Worm (Caenorhabditis elegans) whole organism, L2 larva: ENCODE data around the gene srx-24.

Experiments
- C34F6.9 ChIP-seq: fragments of 150-350 bp; optimal IDR thresholded peaks from 2 replicates; lab custom pipeline; 2014; ENCODE audit warnings: missing biosample characterization, missing genetic modification characterization
- F13H6.1 ChIP-seq: sonication (generic microtip); optimal IDR thresholded peaks from 2 replicates; lab custom pipeline; 2016; ENCODE audit warnings: missing genetic modification characterization, missing compliant biosample characterization
- ZK546.5 ChIP-seq: sonication (generic microtip); optimal IDR thresholded peaks from 2 replicates; lab custom pipeline; 2017; ENCODE audit warnings: missing biosample characterization, missing genetic modification characterization
- aly-2 ChIP-seq: fragments of 150-350 bp; optimal IDR thresholded peaks from 2 replicates; lab custom pipeline; 2014; ENCODE audit warnings: missing biosample characterization, missing genetic modification characterization
- blmp-1 ChIP-seq: sonication (generic microtip); optimal IDR thresholded peaks from 2 replicates; lab custom pipeline; 2017; ENCODE audit warnings: missing genetic modification characterization, mild to moderate bottlenecking, missing compliant biosample characterization, antibody characterized with exemption, moderate library complexity; ENCODE audit not compliant: insufficient read depth
- crh-2 ChIP-seq: sonication (generic microtip); optimal IDR thresholded peaks from 2 replicates; lab custom pipeline; 2017; ENCODE audit warnings: missing biosample characterization, missing genetic modification characterization
- dmd-4 ChIP-seq: sonication (generic microtip); optimal IDR thresholded peaks from 2 replicates; lab custom pipeline; 2017; ENCODE audit warnings: missing biosample characterization, missing genetic modification characterization
- egl-27 ChIP-seq: sonication (generic microtip); optimal IDR thresholded peaks from 3 replicates; lab custom pipeline; 2017; ENCODE audit warnings: missing biosample characterization, missing genetic modification reagents, missing genetic modification characterization
- elt-1 ChIP-seq: fragments of 150-350 bp; optimal IDR thresholded peaks from 2 replicates; lab custom pipeline; 2014; ENCODE audit warnings: missing biosample characterization, missing genetic modification characterization
- fos-1 ChIP-seq: fragments of 150-350 bp; optimal IDR thresholded peaks from 2 replicates; lab custom pipeline; 2014; ENCODE audit warnings: missing biosample characterization, missing genetic modification characterization
- gmeb-1 ChIP-seq: fragments of 150-350 bp; optimal IDR thresholded peaks from 2 replicates; lab custom pipeline; 2014; ENCODE audit warnings: missing biosample characterization, missing genetic modification characterization
- lin-11 ChIP-seq: fragments of 150-350 bp; sonication (generic microtip); optimal IDR thresholded peaks from 2 replicates; lab custom pipeline; 2014; ENCODE audit warnings: missing biosample characterization, missing genetic modification characterization, inconsistent platforms, mixed read lengths
- lin-13 ChIP-seq: fragments of 150-350 bp; optimal IDR thresholded peaks from 2 replicates; lab custom pipeline; 2014; ENCODE audit warnings: missing biosample characterization, missing genetic modification reagents, missing genetic modification characterization
- lsy-2 ChIP-seq, 2 experiments: fragments of 150-350 bp in 1 of 2; sonication (generic microtip) in 1 of 2; optimal IDR thresholded peaks; 2 replicates each; lab custom pipeline; 2014 to 2017; ENCODE audit warnings: missing biosample characterization in 2 of 2, missing genetic modification characterization in 2 of 2
- mab-5 ChIP-seq: fragments of 150-350 bp; optimal IDR thresholded peaks from 2 replicates; lab custom pipeline; 2014; ENCODE audit warnings: missing biosample characterization, missing genetic modification characterization
- mdl-1 ChIP-seq, 2 experiments: fragments of 150-350 bp in 1 of 2; sonication (generic microtip) in 1 of 2; optimal IDR thresholded peaks; 2 replicates each; lab custom pipeline; 2017; ENCODE audit warnings: missing biosample characterization in 2 of 2, missing genetic modification characterization in 2 of 2
- nhr-10 ChIP-seq: sonication (generic microtip); optimal IDR thresholded peaks from 2 replicates; lab custom pipeline; 2017; ENCODE audit warnings: missing biosample characterization, missing genetic modification characterization
- nhr-12 ChIP-seq: fragments of 150-350 bp; optimal IDR thresholded peaks from 2 replicates; lab custom pipeline; 2014; ENCODE audit warnings: missing biosample characterization, missing genetic modification characterization
- nhr-129 ChIP-seq: fragments of 150-350 bp; optimal IDR thresholded peaks from 2 replicates; lab custom pipeline; 2014; ENCODE audit warnings: missing biosample characterization, missing genetic modification characterization
- nhr-23 ChIP-seq: fragments of 150-350 bp; optimal IDR thresholded peaks from 2 replicates; lab custom pipeline; 2014; ENCODE audit warnings: missing biosample characterization, missing genetic modification reagents, missing genetic modification characterization
- nhr-237 ChIP-seq: fragments of 150-350 bp; optimal IDR thresholded peaks from 2 replicates; lab custom pipeline; 2014; ENCODE audit warnings: missing biosample characterization, missing genetic modification characterization
- nhr-6 ChIP-seq: fragments of 150-350 bp; optimal IDR thresholded peaks from 2 replicates; lab custom pipeline; 2014; ENCODE audit warnings: missing biosample characterization, missing genetic modification characterization
- nhr-77 ChIP-seq: fragments of 150-350 bp; optimal IDR thresholded peaks from 2 replicates; lab custom pipeline; 2014; ENCODE audit warnings: missing biosample characterization, missing genetic modification characterization
- peb-1 ChIP-seq: fragments of 150-350 bp; optimal IDR thresholded peaks from 2 replicates; lab custom pipeline; 2014; ENCODE audit warnings: missing biosample characterization, missing genetic modification characterization
- sem-4 ChIP-seq: fragments of 150-350 bp; optimal IDR thresholded peaks from 2 replicates; lab custom pipeline; 2014; ENCODE audit warnings: missing biosample characterization, missing genetic modification reagents, missing genetic modification characterization
- skn-1 ChIP-seq: sonication (generic microtip); optimal IDR thresholded peaks from 2 replicates; lab custom pipeline; 2017; ENCODE audit warnings: missing biosample characterization, missing genetic modification characterization
- sma-3 ChIP-seq: sonication (generic microtip); optimal IDR thresholded peaks from 2 replicates; lab custom pipeline; 2016; ENCODE audit warnings: missing genetic modification reagents, missing genetic modification characterization, missing compliant biosample characterization
- sma-9 ChIP-seq, 2 experiments: fragments of 150-350 bp in 1 of 2; sonication (generic microtip) in 1 of 2; optimal IDR thresholded peaks; 2 replicates each; lab custom pipeline; 2014 to 2016; ENCODE audit warnings: missing genetic modification characterization in 2 of 2, mild to moderate bottlenecking in 1 of 2, missing biosample characterization in 1 of 2, missing compliant biosample characterization in 1 of 2, missing genetic modification reagents in 1 of 2, moderate library complexity in 1 of 2
- snpc-4 ChIP-seq: fragments of 150-350 bp; optimal IDR thresholded peaks from 2 replicates; lab custom pipeline; 2014; ENCODE audit warnings: missing biosample characterization, missing genetic modification characterization
- unc-55 ChIP-seq: fragments of 150-350 bp; sonication (generic microtip); optimal IDR thresholded peaks from 3 replicates; lab custom pipeline; 2014; ENCODE audit warnings: missing biosample characterization, missing genetic modification reagents, missing genetic modification characterization
- zag-1 ChIP-seq: fragments of 150-350 bp; optimal IDR thresholded peaks from 2 replicates; lab custom pipeline; 2014; ENCODE audit warnings: missing biosample characterization, missing genetic modification characterization
- ztf-11 ChIP-seq: sonication (generic microtip); optimal IDR thresholded peaks from 2 replicates; lab custom pipeline; 2017; ENCODE audit warnings: missing biosample characterization, missing genetic modification characterization

Gene srx-24

DNA sequence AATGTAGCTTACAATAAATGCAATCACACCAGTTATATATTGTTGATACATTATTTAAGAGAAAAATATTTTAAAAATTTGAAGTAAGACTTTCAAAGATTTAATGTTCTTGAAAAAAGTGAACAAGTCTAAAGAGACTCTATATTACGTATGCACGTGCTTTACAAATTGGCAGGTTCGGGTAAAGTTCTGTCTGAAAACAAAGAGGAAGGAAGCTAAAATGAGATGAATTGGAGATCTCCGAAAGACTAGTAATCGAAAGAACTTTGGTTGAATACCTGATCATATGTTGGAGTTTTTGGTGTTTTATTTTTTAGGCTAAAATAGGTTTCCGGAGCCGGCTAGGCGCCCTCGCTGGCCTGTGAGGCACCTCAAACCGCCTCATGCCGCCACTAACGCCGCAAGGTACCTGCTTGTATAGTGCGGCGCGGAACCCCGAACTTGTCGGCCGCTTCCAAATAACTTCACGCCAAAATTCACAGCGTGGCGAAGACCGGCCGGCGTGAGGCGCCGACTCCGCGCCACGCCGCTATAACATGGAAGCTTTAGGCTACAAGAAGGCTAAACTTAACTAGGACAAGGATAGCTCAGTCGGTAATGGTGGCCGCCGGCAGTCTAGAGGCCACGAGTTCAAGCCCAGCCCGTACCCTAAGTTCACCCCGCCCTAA lies 7.5 kb upstream of the srx-24 start, which contains the start of gene srx-28:
Gene srx-28 (minus strand): TSS at position 51 of the 668 bp plus-strand sequence.
- no peak for TF ChIP-seq unc-55 (GFP tag; lab: Kevin White, UChicago)
- TF ChIP-seq mdl-1 (tag; optimal IDR thresholded peaks at IDR 0.05; lab: Kevin White, UChicago) = no peak
- TF ChIP-seq skn-1 (tag; lab: Kevin White, UChicago) = no peak
- no peak for TF ChIP-seq blmp-1 (tag; lab: Kevin White, UChicago)
- no peak for TF ChIP-seq mab-5 (tag; lab: Kevin White, UChicago)
- TF ChIP-seq, all 48 proteins: peak for 0

DNA sequence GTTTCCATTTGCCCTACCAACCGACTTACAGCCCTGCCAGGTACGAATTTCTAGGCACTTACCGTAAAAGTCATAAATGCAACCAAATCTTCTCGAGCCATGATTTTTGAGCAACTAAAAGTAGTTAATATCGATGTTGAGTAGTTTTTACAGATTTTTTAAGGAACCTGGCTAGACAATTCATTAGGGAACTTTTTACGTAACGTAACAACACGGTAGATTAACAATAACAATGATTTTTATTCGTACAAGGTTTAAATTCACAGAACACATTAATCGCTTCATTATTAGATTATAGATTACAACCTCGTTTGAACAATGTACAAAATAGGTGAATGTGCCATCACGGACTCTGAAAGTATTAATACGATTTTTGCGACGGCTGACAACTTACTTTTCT lies 3.1 kb upstream of the srx-24 start, which contains the start of gene srx-26:
Gene srx-26 (minus strand): TSS at position 101 of the 400 bp plus-strand sequence.
- no peak for TF ChIP-seq mdl-1 (tag; optimal IDR thresholded peaks at IDR 0.05; lab: Kevin White, UChicago)
- TF ChIP-seq F13H6.1 (tag; lab: Kevin White, UChicago) = no peak
- no peak for TF ChIP-seq nhr-23 (tag; lab: Kevin White, UChicago)
- no peak for TF ChIP-seq sem-4 (tag; lab: Kevin White, UChicago)
- no peak for TF ChIP-seq lin-11 (tag; lab: Kevin White, UChicago)
- TF ChIP-seq sma-9 (GFP tag; optimal IDR thresholded peaks at IDR 0.05; lab: Kevin White, UChicago) = no peak
- no peak for TF ChIP-seq sma-9 (tag; optimal IDR thresholded peaks at IDR 0.05; lab: Kevin White, UChicago)
- TF ChIP-seq nhr-6 (tag; lab: Kevin White, UChicago) = no peak
- TF ChIP-seq mab-5 (tag; lab: Kevin White, UChicago) = no peak
- no peak for TF ChIP-seq unc-55 (GFP tag; lab: Kevin White, UChicago)
- TF ChIP-seq aly-2 = no peak
- no peak for TF ChIP-seq fos-1
- TF ChIP-seq gmeb-1 (tag; lab: Kevin White, UChicago) = no peak
- no peak for TF ChIP-seq crh-2 (tag; lab: Kevin White, UChicago)
- TF ChIP-seq dmd-4 (tag; lab: Kevin White, UChicago) = no peak
- TF ChIP-seq nhr-129 (tag; lab: Kevin White, UChicago) = no peak

DNA sequence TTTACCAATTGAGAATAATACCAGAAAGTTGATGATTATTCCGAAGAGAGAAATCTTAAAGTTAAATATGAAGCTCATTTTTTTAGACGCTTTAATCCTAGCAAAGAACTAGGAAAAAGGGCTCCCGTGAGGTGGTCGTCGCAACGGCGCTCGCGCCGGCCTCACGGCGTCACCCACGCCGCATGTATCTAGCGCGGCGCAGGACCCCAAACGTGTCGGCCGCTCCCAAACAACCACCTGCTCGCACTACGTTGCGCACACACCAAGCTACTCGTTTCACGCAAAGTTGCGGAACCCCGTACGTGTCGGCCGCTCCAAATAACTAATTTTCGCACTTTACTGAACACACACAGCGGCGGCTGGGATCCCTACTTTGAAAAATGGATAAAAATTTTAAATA lies 3.5 kb downstream of the srx-24 start:
- TF ChIP-seq ZK546.5 (tag; lab: Kevin White, UChicago) (no peak), ztf-11 (tag; lab: Kevin White, UChicago) (no peak), lin-13 (GFP tag; lab: Kevin White, UChicago) (no peak), peb-1 (tag; lab: Kevin White, UChicago) (no peak), nhr-6 (tag; lab: Kevin White, UChicago) (no peak), egl-27 (tag; lab: Kevin White, UChicago) (no peak), C34F6.9 (tag; lab: Kevin White, UChicago) (no peak), fos-1 (no peak), dmd-4 (tag; lab: Kevin White, UChicago) (no peak), nhr-77 (tag; lab: Kevin White, UChicago) (no peak), nhr-237 (tag; lab: Kevin White, UChicago) (no peak), sma-9 (GFP tag; optimal IDR thresholded peaks at IDR 0.05; lab: Kevin White, UChicago) (no peak), sma-9 (tag; optimal IDR thresholded peaks at IDR 0.05; lab: Kevin White, UChicago) (no peak), zag-1 (tag; lab: Kevin White, UChicago) (no peak)

DNA sequence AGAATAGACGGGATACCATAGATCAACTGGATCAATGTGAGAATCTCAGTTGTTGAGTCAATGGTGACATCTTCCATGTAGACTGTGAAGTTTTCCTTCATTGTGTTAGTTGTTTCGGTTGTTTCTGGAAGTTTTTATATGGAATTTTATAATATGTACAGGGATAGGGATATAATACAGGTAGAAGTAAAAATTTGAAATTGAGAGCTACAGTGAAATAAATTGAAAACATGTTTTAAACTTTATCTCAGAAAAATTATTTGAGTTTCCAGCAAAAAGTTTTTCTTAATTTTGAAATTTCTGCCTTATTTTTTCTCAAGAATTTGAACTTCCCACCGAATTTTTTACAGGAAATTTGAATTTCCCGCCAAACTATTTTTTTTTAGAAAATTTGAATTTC lies 7.6 kb downstream of the srx-24 start, which contains the start of gene srg-62:
Gene srg-62 (minus strand): TSS at position 101 of the 400 bp plus-strand sequence.
- TF ChIP-seq skn-1 (tag; lab: Kevin White, UChicago) (no peak), nhr-77 (tag; lab: Kevin White, UChicago) (no peak)

DNA sequence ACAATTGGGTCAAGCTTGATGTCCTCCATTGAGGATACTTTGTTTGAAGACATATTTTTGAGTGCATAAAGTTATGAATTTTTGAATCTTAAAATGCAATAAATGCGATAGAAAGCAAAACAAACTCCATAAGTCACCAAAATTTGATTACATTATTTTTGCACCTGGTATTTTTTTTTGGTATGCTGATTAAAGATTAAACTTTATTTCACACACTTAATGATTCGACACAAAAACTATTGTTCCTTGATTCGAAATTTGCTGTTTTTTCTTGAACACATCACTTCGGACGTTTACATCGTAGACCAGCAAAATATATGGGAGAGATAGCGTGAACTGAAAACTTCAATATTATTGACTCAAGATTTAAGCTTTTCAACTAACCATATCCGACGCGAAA lies 9.7 kb downstream of the srx-24 start, which contains the start of gene srg-61:
Gene srg-61 (minus strand): TSS at position 101 of the 400 bp plus-strand sequence.
- TF ChIP-seq C34F6.9 (tag; lab: Kevin White, UChicago) (no peak), nhr-23 (tag; lab: Kevin White, UChicago) (no peak), zag-1 (tag; lab: Kevin White, UChicago) (no peak), sma-3 (GFP tag; lab: Kevin White, UChicago) (no peak), nhr-237 (tag; lab: Kevin White, UChicago) (no peak), nhr-10 (no peak), mdl-1 (tag; optimal IDR thresholded peaks at IDR 0.05; lab: Kevin White, UChicago) (no peak), ZK546.5 (tag; lab: Kevin White, UChicago) (no peak), nhr-12 (tag; lab: Kevin White, UChicago) (no peak), lin-11 (tag; lab: Kevin White, UChicago) (no peak), dmd-4 (tag; lab: Kevin White, UChicago) (no peak), lsy-2 (tag; optimal IDR thresholded peaks at IDR 0.05; lab: Kevin White, UChicago) (no peak), sma-9 (GFP tag; optimal IDR thresholded peaks at IDR 0.05; lab: Kevin White, UChicago) (no peak), sma-9 (tag; optimal IDR thresholded peaks at IDR 0.05; lab: Kevin White, UChicago) (no peak), elt-1 (tag; lab: Kevin White, UChicago) (no peak), nhr-6 (tag; lab: Kevin White, UChicago) (no peak), sem-4 (tag; lab: Kevin White, UChicago) (no peak), snpc-4 (no peak), blmp-1 (tag; lab: Kevin White, UChicago) (no peak)
